Worm (Caenorhabditis elegans): ENCODE measurements around the gene eco-1.

eco-1 gene

DNA sequence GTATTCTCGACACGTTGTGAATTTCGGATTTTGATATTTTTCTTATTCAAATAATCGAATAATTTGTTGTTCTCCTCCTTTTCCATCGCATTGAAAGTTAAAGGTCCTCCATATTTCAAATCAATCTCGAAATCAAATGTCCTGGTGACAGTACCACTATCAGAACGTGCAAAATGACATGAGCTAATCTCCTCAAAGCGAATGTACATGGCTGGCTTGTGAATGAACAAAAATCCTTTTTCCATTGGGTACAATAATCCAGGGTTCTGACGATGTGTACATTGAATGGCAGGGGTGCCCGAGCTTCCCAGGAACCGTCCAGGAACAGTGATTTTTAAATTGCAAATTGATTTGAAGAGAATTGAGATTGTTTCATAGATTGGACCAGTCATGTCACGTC, 21.2 kb upstream of the eco-1 start:
- TF ChIP-seq C08G9.2 (tag; optimal IDR thresholded peaks at IDR 0.05): no peak
- TF ChIP-seq T23F11.4 (GFP tag; optimal IDR thresholded peaks at IDR 0.05): no peak

DNA sequence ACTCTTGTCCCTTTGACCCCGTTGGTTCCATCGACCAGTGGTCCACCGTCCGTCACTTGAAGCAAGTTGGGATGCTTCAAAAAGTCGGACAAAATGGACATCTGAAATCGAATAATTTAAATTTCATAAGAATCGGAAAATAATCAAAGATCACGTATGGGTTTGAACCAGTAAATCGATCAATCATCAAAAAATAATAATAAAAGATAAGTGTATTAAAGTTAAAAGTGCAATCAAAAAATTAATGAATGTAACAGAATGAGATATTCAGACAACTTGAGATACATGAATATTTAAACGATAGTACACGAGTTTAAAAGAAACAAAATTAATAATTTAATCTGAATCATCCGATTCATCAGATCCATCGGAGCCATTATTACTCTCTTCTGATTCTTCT, 20.1 kb upstream of the eco-1 start, which contains the start of gene T20B12.7:
Gene T20B12.7, minus strand, starts transcription at position 101 of the 400 bp plus-strand sequence.
- TF ChIP-seq pha-2 (tag; optimal IDR thresholded peaks at IDR 0.05) (no peak), ttx-3 (tag; optimal IDR thresholded peaks at IDR 0.05) (no peak), hlh-30 (tag; optimal IDR thresholded peaks at IDR 0.05; ENCODE audit: insufficient read depth) (no peak), pax-1 (tag; optimal IDR thresholded peaks at IDR 0.05) (no peak), ceh-48 (tag; optimal IDR thresholded peaks at IDR 0.05) (no peak), ceh-34 (tag; optimal IDR thresholded peaks at IDR 0.05) (no peak), gmeb-2 (tag; optimal IDR thresholded peaks at IDR 0.05) (no peak)

DNA sequence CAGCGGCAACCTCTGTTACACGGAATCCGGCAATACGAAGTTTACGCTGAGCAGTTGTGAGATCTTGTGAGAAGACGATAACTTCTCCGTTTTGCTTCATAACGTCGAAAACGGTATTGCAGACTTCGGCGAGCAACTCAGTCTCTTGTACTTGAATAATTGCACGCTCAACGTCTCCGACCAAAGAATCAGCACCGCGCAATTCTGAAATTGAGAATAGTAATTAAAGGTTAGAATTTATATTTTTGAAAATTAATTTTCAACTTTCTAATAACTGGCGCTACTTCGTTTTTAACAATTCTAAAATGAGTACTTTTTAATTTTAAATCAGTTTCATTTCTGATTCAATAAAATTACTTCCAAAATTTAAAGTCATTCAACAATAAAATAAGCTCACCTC, 19.6 kb upstream of the eco-1 start:
- TF ChIP-seq pha-4 (tag; optimal IDR thresholded peaks at IDR 0.05) (no peak), hlh-13 (GFP tag; optimal IDR thresholded peaks at IDR 0.05) (no peak), hlh-8 (tag; optimal IDR thresholded peaks at IDR 0.05) (no peak), ceh-31 (tag; optimal IDR thresholded peaks at IDR 0.05) (no peak), unc-55 (GFP tag; optimal IDR thresholded peaks at IDR 0.05) (no peak)

DNA sequence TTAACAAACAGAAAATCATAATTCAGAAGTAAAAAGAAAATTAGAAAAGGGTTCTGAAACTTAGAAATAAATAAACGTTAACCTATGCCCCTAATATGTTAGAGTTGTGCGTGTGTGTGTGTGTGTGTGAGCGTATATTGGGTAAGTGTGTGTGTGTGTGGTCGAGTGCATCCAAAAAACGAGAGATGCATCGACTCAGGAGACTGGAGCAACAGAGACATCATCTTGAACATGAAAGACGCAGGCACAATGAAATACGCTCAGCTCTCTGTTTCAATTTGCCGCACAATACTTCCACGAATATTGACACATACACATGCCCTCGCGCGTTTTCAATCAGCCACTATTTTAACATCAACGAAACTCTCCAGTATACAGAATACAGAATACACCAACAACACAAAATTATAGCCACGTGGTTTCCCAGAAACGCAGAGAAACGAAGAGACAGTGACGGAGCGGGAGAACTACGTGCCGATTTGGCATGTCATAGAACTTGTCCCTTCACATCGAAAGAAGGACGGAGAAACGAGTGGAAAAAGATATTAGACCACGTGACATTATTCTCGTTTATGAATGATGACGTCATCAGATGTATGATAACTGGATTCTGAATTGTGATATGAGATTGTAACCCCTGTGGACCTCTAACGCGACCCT, 17.4 kb upstream of the eco-1 start:
- no peak for TF ChIP-seq hlh-8 (tag; optimal IDR thresholded peaks at IDR 0.05)
- TF ChIP-seq fkh-10 (GFP tag; optimal IDR thresholded peaks at IDR 0.05): no peak
- no peak for TF ChIP-seq ceh-24 (tag; optimal IDR thresholded peaks at IDR 0.05)
- TF ChIP-seq hlh-30 (tag; optimal IDR thresholded peaks at IDR 0.05; ENCODE audit: insufficient read depth): peak; percentile 88
- TF ChIP-seq che-1 (tag; optimal IDR thresholded peaks at IDR 0.05): no peak
- TF ChIP-seq ceh-30 (tag; optimal IDR thresholded peaks at IDR 0.05): no peak
- TF ChIP-seq unc-55 (GFP tag; optimal IDR thresholded peaks at IDR 0.05): peak; percentile 12
- TF ChIP-seq dve-1 (tag; optimal IDR thresholded peaks at IDR 0.05): no peak
- TF ChIP-seq pqm-1 (tag; optimal IDR thresholded peaks at IDR 0.05): no peak
- TF ChIP-seq ets-4 (tag; optimal IDR thresholded peaks at IDR 0.05): no peak
- TF ChIP-seq C38D4.7 (GFP tag; optimal IDR thresholded peaks at IDR 0.05): no peak
- TF ChIP-seq ceh-34 (tag; optimal IDR thresholded peaks at IDR 0.05): no peak
- no peak for TF ChIP-seq ceh-9 (tag; optimal IDR thresholded peaks at IDR 0.05)
- peak; percentile 36 for TF ChIP-seq pax-1 (tag; optimal IDR thresholded peaks at IDR 0.05)
- peak; percentile 20 for TF ChIP-seq unc-42 (tag; optimal IDR thresholded peaks at IDR 0.05)
- TF ChIP-seq npax-4 (tag; optimal IDR thresholded peaks at IDR 0.05): no peak
- no peak for TF ChIP-seq nhr-11 (tag; optimal IDR thresholded peaks at IDR 0.05)
- peak; percentile 21 for TF ChIP-seq ceh-18 (tag; optimal IDR thresholded peaks at IDR 0.05)
- TF ChIP-seq pros-1 (tag; optimal IDR thresholded peaks at IDR 0.05): no peak
- no peak for TF ChIP-seq pha-2 (tag; optimal IDR thresholded peaks at IDR 0.05)
- no peak for TF ChIP-seq lin-11 (tag; optimal IDR thresholded peaks at IDR 0.05)
- TF ChIP-seq nfya-1 (tag; optimal IDR thresholded peaks at IDR 0.05): peak; percentile 21
- TF ChIP-seq ceh-31 (tag; optimal IDR thresholded peaks at IDR 0.05): peak; percentile 34
- TF ChIP-seq hlh-13 (GFP tag; optimal IDR thresholded peaks at IDR 0.05): no peak
- TF ChIP-seq tbx-2 (tag; optimal IDR thresholded peaks at IDR 0.05): peak; percentile 41
- TF ChIP-seq pag-3 (tag; optimal IDR thresholded peaks at IDR 0.05; ENCODE audit: borderline replicate concordance): no peak

DNA sequence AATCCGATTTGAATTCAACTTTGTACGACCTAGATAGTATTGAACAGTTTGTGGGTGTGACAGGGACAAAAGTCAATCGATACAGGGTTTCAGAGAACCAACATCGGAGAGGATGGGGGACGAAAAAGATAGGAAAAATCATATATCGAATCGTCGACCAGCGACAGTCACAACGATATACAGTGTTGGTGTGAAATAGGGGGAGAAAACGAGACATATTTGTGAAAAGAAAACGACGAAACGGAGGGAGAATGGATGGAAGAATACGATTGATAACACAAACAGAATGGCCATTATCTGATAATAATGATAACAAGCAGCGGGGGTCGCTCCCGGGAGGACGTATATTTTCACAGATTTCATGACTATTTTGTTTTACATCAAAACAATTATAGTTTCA, 16.5 kb upstream of the eco-1 start:
- peak; percentile 61 for TF ChIP-seq elt-2 (tag; optimal IDR thresholded peaks at IDR 0.05)
- TF ChIP-seq pag-3 (tag; optimal IDR thresholded peaks at IDR 0.05; ENCODE audit: borderline replicate concordance): no peak
- no peak for TF ChIP-seq hlh-13 (GFP tag; optimal IDR thresholded peaks at IDR 0.05)
